Worm (Caenorhabditis elegans) whole organism, L1 larva: ENCODE measurements around the gene duxl-1.

Experiments used
- C16A3.4 ChIP-seq: fragments of 150-350 bp; optimal IDR thresholded peaks from 2 replicates; lab custom pipeline; 2014; ENCODE audit warnings: missing biosample characterization, missing genetic modification characterization
- F16B12.6 ChIP-seq: fragments of 150-350 bp; optimal IDR thresholded peaks from 2 replicates; lab custom pipeline; 2014; ENCODE audit warnings: missing biosample characterization, missing genetic modification characterization
- Y116A8C.19 ChIP-seq: sonication (generic microtip); optimal IDR thresholded peaks from 2 replicates; lab custom pipeline; 2016; ENCODE audit warnings: missing compliant biosample characterization, missing genetic modification characterization, borderline replicate concordance
- alr-1 ChIP-seq: fragments of 200-800 bp; sonication (Bioruptor generic); optimal IDR thresholded peaks from 2 replicates; lab custom pipeline; 2018; ENCODE audit warnings: borderline replicate concordance, mild to moderate bottlenecking, missing genetic modification characterization, missing compliant biosample characterization
- ama-1 ChIP-seq: fragments of 150-350 bp; optimal IDR thresholded peaks from 2 replicates; lab custom pipeline; 2014
- blmp-1 ChIP-seq: fragments of 150-350 bp; optimal IDR thresholded peaks from 2 replicates; lab custom pipeline; 2014; ENCODE audit warnings: missing biosample characterization, missing genetic modification characterization
- ceh-8 ChIP-seq: fragments of 200-800 bp; sonication (Bioruptor generic); optimal IDR thresholded peaks from 2 replicates; lab custom pipeline; 2018; ENCODE audit warnings: mild to moderate bottlenecking, missing genetic modification characterization, moderate library complexity, missing compliant biosample characterization
- ceh-88 ChIP-seq: fragments of 200-800 bp; sonication (Bioruptor generic); IDR thresholded peaks from 2 replicates; pipeline ENCODE4 v1.3.6; 2022; ENCODE audit warnings: missing genetic modification characterization, missing compliant biosample characterization
- ceh-90 ChIP-seq: sonication (generic microtip); optimal IDR thresholded peaks from 2 replicates; lab custom pipeline; 2016; ENCODE audit warnings: missing genetic modification characterization, missing compliant biosample characterization
- efl-1 ChIP-seq, 4 experiments: fragments of 150-350 bp; optimal IDR thresholded peaks in 3 of 4; peaks in 1 of 4; 1 replicate in 1 of 4; 2 replicates in 3 of 4; lab custom pipeline; 2014; ENCODE audit warnings: missing biosample characterization in 2 of 4, missing genetic modification characterization in 2 of 4, missing genetic modification reagents in 2 of 4
- efl-3 ChIP-seq: fragments of 200-800 bp; sonication (Bioruptor generic); optimal IDR thresholded peaks from 2 replicates; lab custom pipeline; 2018; ENCODE audit warnings: mild to moderate bottlenecking, missing genetic modification characterization, missing compliant biosample characterization
- egl-27 ChIP-seq, 2 experiments: fragments of 150-350 bp in 1 of 2; sonication (generic microtip); optimal IDR thresholded peaks; 3 replicates each; lab custom pipeline; 2017 to 2018; ENCODE audit warnings: missing biosample characterization in 2 of 2, missing genetic modification characterization in 2 of 2, missing genetic modification reagents in 2 of 2
- fkh-10 ChIP-seq: sonication (generic microtip); optimal IDR thresholded peaks from 2 replicates; lab custom pipeline; 2017; ENCODE audit warnings: missing biosample characterization, missing genetic modification reagents, missing genetic modification characterization
- fkh-8 ChIP-seq: sonication (generic microtip); optimal IDR thresholded peaks from 2 replicates; lab custom pipeline; 2016; ENCODE audit warnings: mild to moderate bottlenecking, missing genetic modification characterization, missing compliant biosample characterization
- hlh-17 ChIP-seq: fragments of 200-800 bp; sonication (Bioruptor generic); optimal IDR thresholded peaks from 2 replicates; lab custom pipeline; 2018; ENCODE audit warnings: missing genetic modification characterization, mild to moderate bottlenecking, missing compliant biosample characterization, moderate library complexity, borderline replicate concordance
- hlh-4 ChIP-seq: sonication (generic microtip); optimal IDR thresholded peaks from 2 replicates; lab custom pipeline; 2016; ENCODE audit warnings: mild to moderate bottlenecking, missing genetic modification characterization, missing compliant biosample characterization
- lin-14 ChIP-seq: fragments of 200-800 bp; sonication (Bioruptor generic); optimal IDR thresholded peaks from 2 replicates; lab custom pipeline; 2018; ENCODE audit warnings: mild to moderate bottlenecking, missing genetic modification characterization, moderate library complexity, missing compliant biosample characterization
- lin-15B ChIP-seq: fragments of 150-350 bp; sonication (generic microtip); optimal IDR thresholded peaks from 3 replicates; lab custom pipeline; 2014; ENCODE audit warnings: missing biosample characterization, missing genetic modification characterization
- lin-35 ChIP-seq, 2 experiments: fragments of 150-350 bp; optimal IDR thresholded peaks; 2 replicates each; lab custom pipeline; 2014; ENCODE audit warnings: missing biosample characterization in 2 of 2, missing genetic modification characterization in 2 of 2, missing genetic modification reagents in 2 of 2
- lsy-2 ChIP-seq, 2 experiments: fragments of 150-350 bp; optimal IDR thresholded peaks; 2 replicates each; lab custom pipeline; 2014; ENCODE audit warnings: missing biosample characterization in 2 of 2, missing genetic modification characterization in 2 of 2
- mdl-1 ChIP-seq, 2 experiments: fragments of 150-350 bp; optimal IDR thresholded peaks; 2 replicates each; lab custom pipeline; 2014 to 2017; ENCODE audit warnings: missing biosample characterization in 2 of 2, missing genetic modification characterization in 2 of 2, inconsistent platforms in 1 of 2
- mep-1 ChIP-seq: fragments of 150-350 bp; optimal IDR thresholded peaks from 2 replicates; lab custom pipeline; 2014; ENCODE audit warnings: missing biosample characterization, missing genetic modification characterization
- nhr-20 ChIP-seq: sonication (generic microtip); optimal IDR thresholded peaks from 2 replicates; lab custom pipeline; 2016; ENCODE audit warnings: mild to moderate bottlenecking, missing genetic modification characterization, missing compliant biosample characterization
- nhr-28 ChIP-seq: fragments of 150-350 bp; optimal IDR thresholded peaks from 2 replicates; lab custom pipeline; 2014; ENCODE audit warnings: missing biosample characterization, missing genetic modification characterization
- nhr-47 ChIP-seq: sonication (generic microtip); optimal IDR thresholded peaks from 2 replicates; lab custom pipeline; 2016; ENCODE audit warnings: mild to moderate bottlenecking, missing genetic modification characterization, moderate library complexity, missing compliant biosample characterization
- nhr-76 ChIP-seq: sonication (generic microtip); optimal IDR thresholded peaks from 2 replicates; lab custom pipeline; 2017; ENCODE audit warnings: missing biosample characterization, missing genetic modification characterization
- nhr-77 ChIP-seq: fragments of 150-350 bp; optimal IDR thresholded peaks from 2 replicates; lab custom pipeline; 2014; ENCODE audit warnings: missing biosample characterization, missing genetic modification characterization
- nhr-90 ChIP-seq: sonication (generic microtip); optimal IDR thresholded peaks from 2 replicates; lab custom pipeline; 2016; ENCODE audit warnings: mild to moderate bottlenecking, missing genetic modification characterization, missing compliant biosample characterization; ENCODE audit not compliant: poor library complexity
- pag-3 ChIP-seq: sonication (generic microtip); optimal IDR thresholded peaks from 2 replicates; lab custom pipeline; 2017; ENCODE audit warnings: missing genetic modification characterization, mild to moderate bottlenecking, missing compliant biosample characterization, antibody characterized with exemption, borderline replicate concordance; ENCODE audit not compliant: insufficient read depth
- rnt-1 ChIP-seq: sonication (generic microtip); optimal IDR thresholded peaks from 2 replicates; lab custom pipeline; 2016; ENCODE audit warnings: mild to moderate bottlenecking, missing genetic modification characterization, moderate library complexity, missing compliant biosample characterization
- snpc-4 ChIP-seq: fragments of 150-350 bp; optimal IDR thresholded peaks from 2 replicates; lab custom pipeline; 2014; ENCODE audit warnings: missing biosample characterization, missing genetic modification characterization
- tbx-2 ChIP-seq: sonication (generic microtip); optimal IDR thresholded peaks from 2 replicates; lab custom pipeline; 2016; ENCODE audit warnings: missing genetic modification characterization, missing compliant biosample characterization
- unc-130 ChIP-seq: fragments of 150-350 bp; optimal IDR thresholded peaks from 2 replicates; lab custom pipeline; 2017; ENCODE audit warnings: missing biosample characterization, missing genetic modification characterization, inconsistent platforms
- unc-30 ChIP-seq: sonication (generic microtip); optimal IDR thresholded peaks from 2 replicates; lab custom pipeline; 2017; ENCODE audit warnings: missing biosample characterization, missing genetic modification characterization
- unc-86 ChIP-seq: sonication (generic microtip); optimal IDR thresholded peaks from 2 replicates; lab custom pipeline; 2016; ENCODE audit warnings: missing genetic modification characterization, missing compliant biosample characterization
- vab-15 ChIP-seq: sonication (generic microtip); optimal IDR thresholded peaks from 2 replicates; lab custom pipeline; 2017; ENCODE audit warnings: missing genotype, mild to moderate bottlenecking, missing genetic modification characterization, missing compliant biosample characterization
- xbp-1 ChIP-seq: sonication (generic microtip); optimal IDR thresholded peaks from 2 replicates; lab custom pipeline; 2016; ENCODE audit warnings: missing genetic modification characterization, missing compliant biosample characterization
- ztf-11 ChIP-seq, 2 experiments: sonication (generic microtip); optimal IDR thresholded peaks; 2 replicates each; lab custom pipeline; 2016 to 2017; ENCODE audit warnings: missing genetic modification characterization in 2 of 2, missing biosample characterization in 1 of 2, missing compliant biosample characterization in 1 of 2
- ztf-4 ChIP-seq: fragments of 150-350 bp; optimal IDR thresholded peaks from 2 replicates; lab custom pipeline; 2014; ENCODE audit warnings: missing biosample characterization, missing genetic modification characterization

The duxl-1 gene

DNA sequence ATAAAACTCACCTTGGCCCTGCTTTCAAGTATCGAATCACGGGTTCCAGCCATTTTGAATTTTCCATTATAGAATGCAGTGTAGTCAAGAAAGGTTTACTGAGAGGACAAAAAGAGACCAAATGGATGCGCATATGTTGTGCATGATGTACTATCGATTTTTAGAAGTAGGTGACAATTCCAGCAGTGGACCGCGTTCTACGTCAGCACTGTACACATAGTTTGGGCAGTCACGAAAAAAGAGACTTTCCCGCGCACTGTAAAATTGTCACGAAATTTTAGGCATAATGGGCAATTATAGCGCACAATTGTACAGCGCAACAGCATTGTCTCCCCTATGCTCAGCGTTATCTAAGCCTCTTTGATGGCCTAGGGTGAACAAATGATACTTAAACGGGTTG is 27.5 kb downstream of the duxl-1 start, which contains the start of gene fbxc-22:
Gene fbxc-22 (minus strand): TSS at position 101 of the 400 bp plus-strand sequence.
- TF ChIP-seq nhr-77, result no peak
- TF ChIP-seq blmp-1 (tag; lab: Kevin White, UChicago), result no peak
- TF ChIP-seq nhr-28 (tag; lab: Kevin White, UChicago), result no peak
- no peak for TF ChIP-seq mdl-1 (tag; optimal IDR thresholded peaks at IDR 0.05; lab: Kevin White, UChicago)
- no peak for TF ChIP-seq unc-86 (tag; lab: Kevin White, UChicago)
- TF ChIP-seq efl-3, result no peak
- no peak for TF ChIP-seq mep-1 (tag; lab: Kevin White, UChicago)
- no peak for TF ChIP-seq ceh-8
- TF ChIP-seq ceh-90 (tag; lab: Kevin White, UChicago), result no peak
- no peak for TF ChIP-seq lin-15B (tag; lab: Kevin White, UChicago)
- TF ChIP-seq C16A3.4 (tag; lab: Kevin White, UChicago), result no peak
- TF ChIP-seq lsy-2 (tag; optimal IDR thresholded peaks at IDR 0.05; lab: Kevin White, UChicago), result no peak
- TF ChIP-seq tbx-2 (tag; lab: Kevin White, UChicago), result no peak
- TF ChIP-seq nhr-90 (tag; lab: Kevin White, UChicago), result no peak
- no peak for TF ChIP-seq nhr-47 (tag; lab: Kevin White, UChicago)
- no peak for TF ChIP-seq alr-1 (tag; lab: Kevin White, UChicago)

- no peak for TF ChIP-seq lin-14
These were observed 29.3 kb downstream of the duxl-1 start, which contains the start of gene fbxc-21 for ce11 chrII:1692827-1693226. fbxc-21 (minus strand) TSS chrII:1692927.

- TF ChIP-seq pag-3 (tag; lab: Kevin White, UChicago), result no peak
- no peak for TF ChIP-seq nhr-76 (tag; lab: Kevin White, UChicago)
- TF ChIP-seq F16B12.6 (tag; lab: Kevin White, UChicago), result no peak
- no peak for TF ChIP-seq ztf-11 (tag; optimal IDR thresholded peaks at IDR 0.05; lab: Kevin White, UChicago)
- no peak for TF ChIP-seq egl-27 (tag; optimal IDR thresholded peaks at IDR 0.05; lab: Kevin White, UChicago)
- no peak for TF ChIP-seq alr-1 (tag; lab: Kevin White, UChicago)
- TF ChIP-seq unc-130, result no peak
- TF ChIP-seq vab-15, result no peak
- no peak for TF ChIP-seq ceh-88 (GFP tag; lab: Robert Waterston, UW)
- TF ChIP-seq hlh-4, result no peak
- no peak for TF ChIP-seq rnt-1 (tag; lab: Kevin White, UChicago)
- TF ChIP-seq fkh-8 (tag; lab: Kevin White, UChicago), result no peak
- TF ChIP-seq lin-35 (GFP tag; optimal IDR thresholded peaks at IDR 0.05; lab: Kevin White, UChicago), result no peak
- TF ChIP-seq snpc-4, result no peak
- no peak for TF ChIP-seq ama-1 (lab: Kevin White, UChicago)
- TF ChIP-seq tbx-2 (tag; lab: Kevin White, UChicago), result no peak
- no peak for TF ChIP-seq fkh-10 (GFP tag; lab: Kevin White, UChicago)
These were observed 31.0 kb downstream of the duxl-1 start, which contains the start of gene fbxc-26 for ce11 chrII:1694530-1694929. fbxc-26 (minus strand) TSS chrII:1694630.

DNA sequence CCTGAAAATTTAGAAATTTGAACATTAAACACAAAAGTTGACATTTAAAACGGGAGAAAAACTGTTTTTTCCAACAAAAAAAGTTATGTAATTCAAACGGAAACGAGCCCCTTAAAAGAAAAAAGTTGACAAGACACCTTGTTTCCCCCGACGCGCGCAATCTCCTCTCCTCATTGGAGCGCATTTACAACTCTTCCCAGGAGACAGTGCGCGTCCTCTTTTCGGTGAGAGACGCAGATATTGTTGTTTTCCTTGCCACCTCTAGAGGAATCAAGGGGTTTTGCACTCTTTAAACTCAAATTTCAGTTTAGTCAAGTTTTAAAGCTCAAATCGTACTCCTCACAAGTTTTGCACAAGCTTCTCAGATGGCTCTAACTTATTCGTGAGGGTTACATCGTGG is 32.4 kb downstream of the duxl-1 start, which contains the start of gene F58E1.13:
Gene F58E1.13 (minus strand): TSS at position 12 of the 400 bp plus-strand sequence.
- TF ChIP-seq fkh-10 (GFP tag; lab: Kevin White, UChicago), result no peak
- no peak for TF ChIP-seq xbp-1 (tag; lab: Kevin White, UChicago)
- no peak for TF ChIP-seq nhr-47 (tag; lab: Kevin White, UChicago)
- no peak for TF ChIP-seq unc-30 (tag; lab: Kevin White, UChicago)
- TF ChIP-seq unc-130, result no peak
- no peak for TF ChIP-seq ztf-4 (tag; lab: Kevin White, UChicago)
- no peak for TF ChIP-seq nhr-20
- no peak for TF ChIP-seq ztf-11 (tag; optimal IDR thresholded peaks at IDR 0.05; lab: Kevin White, UChicago)
- TF ChIP-seq tbx-2 (tag; lab: Kevin White, UChicago), result no peak
- no peak for TF ChIP-seq efl-1 (optimal IDR thresholded peaks at IDR 0.05; lab: Kevin White, UChicago)
- TF ChIP-seq efl-1 (GFP tag; optimal IDR thresholded peaks at IDR 0.05 in 1 of 2; lab: Kevin White, UChicago), result no peak
- no peak for TF ChIP-seq hlh-17 (GFP tag; lab: Kevin White, UChicago)
- no peak for TF ChIP-seq Y116A8C.19 (tag; lab: Kevin White, UChicago)
